Worm (Caenorhabditis elegans): ENCODE data around the gene sec-3.

Gene sec-3

DNA sequence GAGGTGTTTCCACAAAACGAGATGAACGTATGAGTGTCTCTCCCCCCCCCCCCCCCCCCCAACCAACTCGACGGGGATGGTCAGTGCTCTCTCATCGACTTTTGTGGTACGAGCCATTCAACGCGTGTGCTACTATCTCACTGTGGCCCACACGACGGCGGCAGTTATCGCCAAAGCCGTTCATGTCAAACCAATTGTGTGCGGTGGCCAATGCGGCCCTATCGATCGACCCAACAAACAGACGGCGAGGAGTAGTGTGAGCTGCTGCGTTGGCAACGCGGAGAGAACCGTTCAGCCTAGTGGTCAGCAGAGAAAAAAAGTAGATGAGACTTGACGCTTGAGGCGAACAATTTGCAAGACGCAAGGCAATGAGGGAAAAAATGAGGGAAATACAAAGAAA is 3.2 kb upstream of the sec-3 start:
- TF ChIP-seq rbr-2 (tag; optimal IDR thresholded peaks at IDR 0.05), result no peak
- peak; percentile 44 for TF ChIP-seq mes-2 (tag; optimal IDR thresholded peaks at IDR 0.05; ENCODE audit: poor library complexity, severe bottlenecking)
- no peak for TF ChIP-seq ZK337.2 (GFP tag; IDR thresholded peaks at IDR 0.05)
- no peak for TF ChIP-seq F26F4.8 (GFP tag; conservative IDR thresholded peaks at IDR 0.05)
- 0 out of 2 replicates have a peak, but pooled peaks have one; percentile 39 for TF ChIP-seq hmg-1.1 (GFP tag; IDR thresholded peaks at IDR 0.05)
- no peak for TF ChIP-seq mdl-1 (tag; optimal IDR thresholded peaks at IDR 0.05)
- no peak for TF ChIP-seq saeg-2 (GFP tag; IDR thresholded peaks at IDR 0.05)
- no peak for TF ChIP-seq attf-4 (tag; optimal IDR thresholded peaks at IDR 0.05)
- TF ChIP-seq set-16 (GFP tag; IDR thresholded peaks at IDR 0.05), result peak; percentile 50; the same call in 1 of the 2 replicates
- no peak for TF ChIP-seq lin-38 (GFP tag; IDR thresholded peaks at IDR 0.05)
- TF ChIP-seq zag-1 (tag; optimal IDR thresholded peaks at IDR 0.05), result no peak
- no peak for TF ChIP-seq nhr-25 (tag; optimal IDR thresholded peaks at IDR 0.05; ENCODE audit: borderline replicate concordance, insufficient read depth)
- no peak for TF ChIP-seq pha-4 (GFP tag; IDR thresholded peaks at IDR 0.05)
- no peak for TF ChIP-seq pha-4 (tag; optimal IDR thresholded peaks at IDR 0.05)
- TF ChIP-seq T26A8.4 (GFP tag; IDR thresholded peaks at IDR 0.05), result peak; percentile 24; the same call in 1 of the 2 replicates
- peak; percentile 94 for TF ChIP-seq aha-1 (tag)
- TF ChIP-seq hlh-30 (tag; optimal IDR thresholded peaks at IDR 0.05; ENCODE audit: insufficient read depth), result peak; percentile 7
- TF ChIP-seq dmd-6 (GFP tag; IDR thresholded peaks at IDR 0.05), result peak; percentile 26; the same call in 1 of the 2 replicates
- TF ChIP-seq dmd-8 (GFP tag; IDR thresholded peaks at IDR 0.05), result no peak
- no peak for TF ChIP-seq pqm-1 (tag; optimal IDR thresholded peaks at IDR 0.05)
- TF ChIP-seq ctbp-1 (GFP tag; IDR thresholded peaks at IDR 0.05), result no peak
- no peak for TF ChIP-seq snpc-1.2 (GFP tag; IDR thresholded peaks at IDR 0.05)
- TF ChIP-seq D1046.2 (GFP tag; IDR thresholded peaks at IDR 0.05), result no peak
- no peak for TF ChIP-seq Y5F2A.4 (GFP tag; optimal IDR thresholded peaks at IDR 0.05)
- TF ChIP-seq lin-29 (GFP tag; IDR thresholded peaks at IDR 0.05), result no peak
- TF ChIP-seq nhr-76 (tag; optimal IDR thresholded peaks at IDR 0.05), result no peak
- no peak for TF ChIP-seq zfp-2 (tag; optimal IDR thresholded peaks at IDR 0.05)
- TF ChIP-seq snpc-4 (tag; optimal IDR thresholded peaks at IDR 0.05), result no peak
- peak; percentile 58; the same call in 1 of the 2 replicates for TF ChIP-seq egl-43 (GFP tag; IDR thresholded peaks at IDR 0.05)
- no peak for TF ChIP-seq tra-1 (GFP tag; IDR thresholded peaks at IDR 0.05)
- TF ChIP-seq daf-19 (GFP tag; conservative IDR thresholded peaks at IDR 0.05), result no peak
- TF ChIP-seq spr-1 (tag; optimal IDR thresholded peaks at IDR 0.05), result no peak
- TF ChIP-seq ztf-11 (tag; optimal IDR thresholded peaks at IDR 0.05), result no peak
- peak; percentile 10 for TF ChIP-seq ceh-28 (tag; optimal IDR thresholded peaks at IDR 0.05)
- no peak for TF ChIP-seq duxl-1 (tag; optimal IDR thresholded peaks at IDR 0.05; ENCODE audit: poor library complexity)
- TF ChIP-seq egl-27 (tag; optimal IDR thresholded peaks at IDR 0.05), result no peak
- TF ChIP-seq lim-7 (GFP tag; IDR thresholded peaks at IDR 0.05), result 0 out of 2 replicates have a peak, but pooled peaks have one; percentile 29
- TF ChIP-seq lsy-2 (tag; optimal IDR thresholded peaks at IDR 0.05), result peak in 1 of 2 experiments; percentile 24
- peak; percentile 32 for TF ChIP-seq hlh-11 (tag; optimal IDR thresholded peaks at IDR 0.05)
- TF ChIP-seq fkh-10 (GFP tag; optimal IDR thresholded peaks at IDR 0.05), result no peak
- no peak for TF ChIP-seq lin-1 (GFP tag; IDR thresholded peaks at IDR 0.05)
- peak; percentile 35 for TF ChIP-seq dve-1 (tag; optimal IDR thresholded peaks at IDR 0.05; ENCODE audit: insufficient read depth)
- TF ChIP-seq nhr-111 (GFP tag; optimal IDR thresholded peaks at IDR 0.05), result no peak
- no peak for TF ChIP-seq aly-2 (tag; optimal IDR thresholded peaks at IDR 0.05)
- TF ChIP-seq F37D6.2 (tag; optimal IDR thresholded peaks at IDR 0.05), result no peak
- TF ChIP-seq F49E8.2 (tag; optimal IDR thresholded peaks at IDR 0.05; ENCODE audit: borderline replicate concordance), result no peak
- TF ChIP-seq nhr-77 (tag; optimal IDR thresholded peaks at IDR 0.05), result no peak
- TF ChIP-seq zip-11 (GFP tag; IDR thresholded peaks at IDR 0.05), result no peak
- no peak for TF ChIP-seq T20F7.1 (GFP tag; optimal IDR thresholded peaks at IDR 0.05)
- TF ChIP-seq R02D3.7 (tag; optimal IDR thresholded peaks at IDR 0.05), result no peak
- TF ChIP-seq zip-2 (tag; optimal IDR thresholded peaks at IDR 0.05), result no peak
- no peak for TF ChIP-seq zfp-3 (GFP tag; conservative IDR thresholded peaks at IDR 0.05)

Measured in whole organism, L4 larva.